In the genomic region with DNA sequence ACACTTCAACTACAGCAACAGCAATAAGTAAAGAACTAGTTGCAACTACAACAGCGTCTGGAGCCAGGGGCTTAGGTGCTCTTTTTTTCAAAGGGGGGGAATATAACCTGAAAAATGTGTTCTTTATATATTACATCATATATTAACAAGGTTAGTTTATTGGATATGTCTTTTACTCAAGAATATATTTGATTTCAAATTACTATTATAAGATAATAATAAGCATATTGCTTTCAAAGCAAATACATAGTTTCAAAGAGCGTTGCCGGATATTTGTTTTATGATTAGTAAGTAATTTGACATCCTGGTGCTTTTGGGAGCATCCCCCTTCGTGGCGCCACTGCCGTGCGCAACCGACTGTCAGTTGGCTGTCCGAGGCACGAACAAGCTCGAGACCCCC, we compare ENCODE assay signal across 3 fruit fly cellular contexts.
A peak's percentile ranks its signal among the peaks of the same experiment; 100 is the strongest.
TF ChIP-seq lines count a peak whose summit lies in the region.

No protein-coding gene starts in this region.

TF ChIP-seq in whole organism, embryonic, 481 proteins besides CTCF, POLR2A, EP300 and RAD21 (continued from another document and continues in another):
- TF ChIP-seq CG4404 (GFP tag; IDR thresholded peaks at IDR 0.05; lab: Robert Waterston, UW) (no peak), CG2202 (tag; optimal IDR thresholded peaks at IDR 0.05; lab: Kevin White, UChicago) (no peak), CG3726 (GFP tag; IDR thresholded peaks at IDR 0.05; lab: Robert Waterston, UW) (0 out of 3 replicates have a peak, but pooled peaks have one; percentile 21), CG8281 (tag; optimal IDR thresholded peaks at IDR 0.05; lab: Kevin White, UChicago) (peak; percentile 19), Rfx (GFP tag; IDR thresholded peaks at IDR 0.05; lab: Robert Waterston, UW) (peak; percentile 27; the same call in 1 of the 2 replicates), CG6272 (GFP tag; IDR thresholded peaks at IDR 0.05; lab: Robert Waterston, UW) (peak; percentile 36; the same call in 1 of the 2 replicates), NFAT (GFP tag; IDR thresholded peaks at IDR 0.05; lab: Robert Waterston, UW) (no peak), Adf1 (GFP tag; IDR thresholded peaks at IDR 0.05; lab: Robert Waterston, UW) (no peak), usp (GFP tag; optimal IDR thresholded peaks at IDR 0.05; lab: Kevin White, UChicago) (no peak), CG17186 (GFP tag; optimal IDR thresholded peaks at IDR 0.05; lab: Kevin White, UChicago) (no peak), CG7786 (GFP tag; optimal IDR thresholded peaks at IDR 0.05; lab: Kevin White, UChicago) (no peak), Meics (GFP tag; optimal IDR thresholded peaks at IDR 0.05; lab: Kevin White, UChicago) (no peak), Bteb2 (GFP tag; optimal IDR thresholded peaks at IDR 0.05; lab: Kevin White, UChicago) (no peak), tin (GFP tag; optimal IDR thresholded peaks at IDR 0.05; lab: Kevin White, UChicago) (no peak), CG18599 (GFP tag; optimal IDR thresholded peaks at IDR 0.05; lab: Kevin White, UChicago) (peak; percentile 28), ato (GFP tag; IDR thresholded peaks at IDR 0.05; lab: Robert Waterston, UW; ENCODE audit: partially characterized antibody) (no peak), CG12299 (tag; optimal IDR thresholded peaks at IDR 0.05; lab: Kevin White, UChicago) (no peak), CG10979 (tag; optimal IDR thresholded peaks at IDR 0.05; lab: Kevin White, UChicago) (peak; percentile 72), CG1233 (GFP tag; optimal IDR thresholded peaks at IDR 0.05; lab: Kevin White, UChicago) (no peak), dpn (GFP tag; optimal IDR thresholded peaks at IDR 0.05; lab: Kevin White, UChicago) (peak in 1 of 2 experiments; percentile 22), Fer3 (tag; optimal IDR thresholded peaks at IDR 0.05; lab: Kevin White, UChicago) (no peak), ro (GFP tag; IDR thresholded peaks at IDR 0.05; lab: Robert Waterston, UW) (no peak), CG12104 (GFP tag; optimal IDR thresholded peaks at IDR 0.05; lab: Kevin White, UChicago) (no peak), Mad (GFP tag; optimal IDR thresholded peaks at IDR 0.05; lab: Kevin White, UChicago) (no peak), CG7745 (tag; optimal IDR thresholded peaks at IDR 0.05; lab: Kevin White, UChicago) (no peak), Hr39 (optimal IDR thresholded peaks at IDR 0.05; lab: Kevin White, UChicago) (no peak), CG15269 (tag; optimal IDR thresholded peaks at IDR 0.05; lab: Kevin White, UChicago) (peak; percentile 45), CG17829 (tag; optimal IDR thresholded peaks at IDR 0.05; lab: Kevin White, UChicago) (peak; percentile 33), sqz (GFP tag; optimal IDR thresholded peaks at IDR 0.05; lab: Kevin White, UChicago) (peak; percentile 46), Eip74EF (GFP tag; optimal IDR thresholded peaks at IDR 0.05; lab: Kevin White, UChicago) (peak in 1 of 2 experiments; percentile 40), kah (GFP tag; optimal IDR thresholded peaks at IDR 0.05; lab: Kevin White, UChicago) (peak; percentile 7), phol (tag; optimal IDR thresholded peaks at IDR 0.05; lab: Kevin White, UChicago) (peak; percentile 76), scrt (GFP tag; optimal IDR thresholded peaks at IDR 0.05; lab: Kevin White, UChicago) (no peak), fd102C (GFP tag; optimal IDR thresholded peaks at IDR 0.05; lab: Kevin White, UChicago) (no peak), CG13894 (tag; optimal IDR thresholded peaks at IDR 0.05; lab: Kevin White, UChicago) (no peak), Med (GFP tag; lab: Kevin White, UChicago) (peak; percentile 18), Sry-δ (GFP tag; optimal IDR thresholded peaks at IDR 0.05; lab: Kevin White, UChicago) (no peak), Doc2 (GFP tag; IDR thresholded peaks at IDR 0.05; lab: Robert Waterston, UW) (no peak), CG10431 (GFP tag; optimal IDR thresholded peaks at IDR 0.05; lab: Kevin White, UChicago) (peak; percentile 2), sc (optimal IDR thresholded peaks at IDR 0.05; lab: Kevin White, UChicago) (no peak), sc (GFP tag; optimal IDR thresholded peaks at IDR 0.05; lab: Kevin White, UChicago) (peak; percentile 20), Abd-B (GFP tag; optimal IDR thresholded peaks at IDR 0.05; lab: Kevin White, UChicago) (peak; percentile 24), Ssrp (tag; optimal IDR thresholded peaks at IDR 0.05; lab: Kevin White, UChicago) (peak; percentile 58)

TF ChIP-seq in whole organism, prepupa, 60 proteins besides CTCF, POLR2A, EP300 and RAD21 (continued from another document):
- TF ChIP-seq acj6 (GFP tag; optimal IDR thresholded peaks at IDR 0.05; lab: Kevin White, UChicago) (peak; percentile 83), ss (GFP tag; optimal IDR thresholded peaks at IDR 0.05; lab: Kevin White, UChicago) (peak; percentile 78 to 91), Blimp-1 (GFP tag; optimal IDR thresholded peaks at IDR 0.05; lab: Kevin White, UChicago) (no peak), Lpt (GFP tag; optimal IDR thresholded peaks at IDR 0.05; lab: Kevin White, UChicago) (peak; percentile 84), CG11762 (GFP tag; optimal IDR thresholded peaks at IDR 0.05; lab: Kevin White, UChicago; ENCODE audit: insufficient read depth) (peak; percentile 77), dac (GFP tag; optimal IDR thresholded peaks at IDR 0.05; lab: Kevin White, UChicago) (peak; percentile 83), CG16779 (tag; optimal IDR thresholded peaks at IDR 0.05; lab: Kevin White, UChicago) (peak; percentile 86), Met (GFP tag; optimal IDR thresholded peaks at IDR 0.05; lab: Kevin White, UChicago) (peak; percentile 70), salr (GFP tag; optimal IDR thresholded peaks at IDR 0.05; lab: Kevin White, UChicago) (peak; percentile 45 to 86), CG32006 (GFP tag; optimal IDR thresholded peaks at IDR 0.05; lab: Kevin White, UChicago) (peak; percentile 95), CG8319 (GFP tag; optimal IDR thresholded peaks at IDR 0.05; lab: Kevin White, UChicago) (peak; percentile 53), CG6792 (GFP tag; optimal IDR thresholded peaks at IDR 0.05; lab: Kevin White, UChicago) (peak; percentile 64), CG15336 (GFP tag; IDR thresholded peaks at IDR 0.05; lab: Robert Waterston, UW) (peak; percentile 94), Eip93F (GFP tag; optimal IDR thresholded peaks at IDR 0.05; lab: Kevin White, UChicago) (no peak), dsx (GFP tag; optimal IDR thresholded peaks at IDR 0.05; lab: Kevin White, UChicago; ENCODE audit: poor library complexity, severe bottlenecking) (peak; percentile 88), Ets21C (GFP tag; optimal IDR thresholded peaks at IDR 0.05; lab: Kevin White, UChicago) (no peak), vri (GFP tag; optimal IDR thresholded peaks at IDR 0.05; lab: Kevin White, UChicago) (no peak), Ets96B (tag; optimal IDR thresholded peaks at IDR 0.05; lab: Kevin White, UChicago) (peak; percentile 83), spab (GFP tag; optimal IDR thresholded peaks at IDR 0.05; lab: Kevin White, UChicago) (peak; percentile 80), Sox14 (GFP tag; optimal IDR thresholded peaks at IDR 0.05; lab: Kevin White, UChicago) (peak; percentile 53), Sox102F (GFP tag; optimal IDR thresholded peaks at IDR 0.05; lab: Kevin White, UChicago) (no peak), CG8632 (GFP tag; optimal IDR thresholded peaks at IDR 0.05; lab: Kevin White, UChicago) (peak; percentile 81), CG6808 (GFP tag; optimal IDR thresholded peaks at IDR 0.05; lab: Kevin White, UChicago) (peak; percentile 89), CG1621 (tag; optimal IDR thresholded peaks at IDR 0.05; lab: Kevin White, UChicago) (peak; percentile 70), esn (GFP tag; optimal IDR thresholded peaks at IDR 0.05; lab: Kevin White, UChicago) (peak; percentile 37), svp (GFP tag; lab: Kevin White, UChicago) (peak; percentile 65), CG3032 (tag; optimal IDR thresholded peaks at IDR 0.05; lab: Kevin White, UChicago) (peak; percentile 89), fkh (GFP tag; optimal IDR thresholded peaks at IDR 0.05; lab: Kevin White, UChicago) (no peak), CG8119 (GFP tag; IDR thresholded peaks at IDR 0.05; lab: Robert Waterston, UW) (peak; percentile 93), lz (GFP tag; optimal IDR thresholded peaks at IDR 0.05; lab: Kevin White, UChicago) (peak; percentile 1), Hr39 (GFP tag; optimal IDR thresholded peaks at IDR 0.05; lab: Kevin White, UChicago) (no peak), net (GFP tag; optimal IDR thresholded peaks at IDR 0.05; lab: Kevin White, UChicago) (peak; percentile 87), CG11294 (GFP tag; IDR thresholded peaks at IDR 0.05; lab: Robert Waterston, UW) (peak; percentile 86), fd85E (GFP tag; optimal IDR thresholded peaks at IDR 0.05; lab: Kevin White, UChicago) (no peak), Hr38 (GFP tag; optimal IDR thresholded peaks at IDR 0.05; lab: Kevin White, UChicago) (no peak), fd59A (GFP tag; optimal IDR thresholded peaks at IDR 0.05; lab: Kevin White, UChicago) (peak; percentile 82), cyc (GFP tag; optimal IDR thresholded peaks at IDR 0.05; lab: Kevin White, UChicago) (peak; percentile 17), pdm3 (GFP tag; optimal IDR thresholded peaks at IDR 0.05; lab: Kevin White, UChicago) (peak; percentile 80), CG3919 (GFP tag; optimal IDR thresholded peaks at IDR 0.05; lab: Kevin White, UChicago) (peak; percentile 85), Eip78C (GFP tag; lab: Kevin White, UChicago) (peak; percentile 94), Eip75B (GFP tag; optimal IDR thresholded peaks at IDR 0.05; lab: Kevin White, UChicago) (peak; percentile 72)
TF ChIP-seq in whole organism, prepupa: peak in this region for 49.

TF ChIP-seq in whole organism, pupa, 21 proteins besides CTCF, POLR2A, EP300 and RAD21 (continued from another document):
- TF ChIP-seq CG12605 (GFP tag; IDR thresholded peaks at IDR 0.05; lab: Robert Waterston, UW) = peak; percentile 85
